Fruit fly (Drosophila melanogaster) whole organism, embryonic: Measurements from ENCODE around the gene CG31176.
A peak's percentile ranks its signal among the peaks of the same experiment; 100 is the strongest.

ENCODE experiments used
- Atf-2 ChIP-seq: fragments of 200-800 bp; sonication (Bioruptor generic); optimal IDR thresholded peaks from 2 replicates; lab custom pipeline; 2016; ENCODE audit warnings: missing biosample characterization, missing genetic modification characterization
- C15 ChIP-seq: fragments of 200-800 bp; sonication (Bioruptor generic); IDR thresholded peaks from 3 replicates; pipeline ENCODE4 v1.3.6; 2022; ENCODE audit warnings: missing biosample characterization, missing genetic modification characterization
- CG10209 ChIP-seq: fragments of 200-800 bp; sonication (Bioruptor generic); optimal IDR thresholded peaks from 3 replicates; lab custom pipeline; 2017; ENCODE audit warnings: missing biosample characterization, mild to moderate bottlenecking, missing genetic modification characterization, missing genetic modification reagents
- CG10543 ChIP-seq: fragments of 200-800 bp; sonication (Bioruptor generic); optimal IDR thresholded peaks from 3 replicates; lab custom pipeline; 2017; ENCODE audit warnings: missing biosample characterization, mild to moderate bottlenecking, missing genetic modification characterization, moderate library complexity
- CG11456 ChIP-seq: fragments of 200-800 bp; sonication (Bioruptor generic); IDR thresholded peaks from 3 replicates; pipeline ENCODE4 v1.3.6; 2022; ENCODE audit warnings: missing biosample characterization, missing genetic modification characterization
- CG12155 ChIP-seq: fragments of 200-800 bp; sonication (Bioruptor generic); optimal IDR thresholded peaks from 3 replicates; lab custom pipeline; 2016; ENCODE audit warnings: missing biosample characterization, missing genetic modification characterization
- CG12219 ChIP-seq: fragments of 200-800 bp; sonication (Bioruptor generic); optimal IDR thresholded peaks from 3 replicates; lab custom pipeline; 2018; ENCODE audit warnings: missing biosample characterization, mild to moderate bottlenecking, missing genetic modification characterization
- CG13775 ChIP-seq: fragments of 200-800 bp; sonication (Bioruptor generic); optimal IDR thresholded peaks from 3 replicates; lab custom pipeline; 2017; ENCODE audit warnings: missing biosample characterization, mild to moderate bottlenecking, missing genetic modification characterization
- CG15073 ChIP-seq: fragments of 200-800 bp; sonication (Bioruptor generic); optimal IDR thresholded peaks from 2 replicates; lab custom pipeline; 2016; ENCODE audit warnings: missing biosample characterization, missing genetic modification characterization
- CG15514 ChIP-seq: fragments of 200-800 bp; sonication (Bioruptor generic); optimal IDR thresholded peaks from 3 replicates; lab custom pipeline; 2017; ENCODE audit warnings: missing biosample characterization, missing genetic modification characterization, mild to moderate bottlenecking, moderate library complexity, missing genetic modification reagents
- CG17612 ChIP-seq: fragments of 200-800 bp; sonication (Bioruptor generic); IDR thresholded peaks from 2 replicates; pipeline ENCODE4 v1.3.6; 2022; ENCODE audit warnings: missing biosample characterization, missing genetic modification characterization
- CG17912 ChIP-seq: fragments of 200-800 bp; sonication (Bioruptor generic); optimal IDR thresholded peaks from 2 replicates; lab custom pipeline; 2018; ENCODE audit warnings: missing biosample characterization, mild to moderate bottlenecking, missing genetic modification characterization
- CG18476 ChIP-seq: fragments of 200-800 bp; sonication (Bioruptor generic); optimal IDR thresholded peaks from 2 replicates; lab custom pipeline; 2016; ENCODE audit warnings: missing biosample characterization, mild to moderate bottlenecking, missing genetic modification characterization
- CG31365 ChIP-seq: fragments of 200-800 bp; sonication (Bioruptor generic); optimal IDR thresholded peaks from 2 replicates; lab custom pipeline; 2018; ENCODE audit warnings: missing biosample characterization, mild to moderate bottlenecking, missing genetic modification characterization
- CG3281 ChIP-seq: fragments of 200-800 bp; sonication (Bioruptor generic); optimal IDR thresholded peaks from 3 replicates; lab custom pipeline; 2017; ENCODE audit warnings: missing biosample characterization, mild to moderate bottlenecking, missing genetic modification characterization
- CG33557 ChIP-seq: fragments of 200-800 bp; sonication (Bioruptor generic); optimal IDR thresholded peaks from 2 replicates; lab custom pipeline; 2019; ENCODE audit warnings: missing biosample characterization, mild to moderate bottlenecking, missing genetic modification characterization, moderate library complexity
- CG34376 ChIP-seq: fragments of 200-800 bp; sonication (Bioruptor generic); optimal IDR thresholded peaks from 2 replicates; lab custom pipeline; 2018; ENCODE audit warnings: missing biosample characterization, mild to moderate bottlenecking, missing genetic modification characterization
- CG3847 ChIP-seq: fragments of 200-800 bp; sonication (Bioruptor generic); IDR thresholded peaks from 2 replicates; pipeline ENCODE4 v1.3.6; 2022; ENCODE audit warnings: missing biosample characterization, missing genetic modification characterization
- CG9437 ChIP-seq: fragments of 200-800 bp; sonication (Bioruptor generic); optimal IDR thresholded peaks from 2 replicates; lab custom pipeline; 2018; ENCODE audit warnings: missing biosample characterization, mild to moderate bottlenecking, missing genetic modification characterization
- CrebB ChIP-seq: fragments of 200-800 bp; sonication (Bioruptor generic); optimal IDR thresholded peaks from 3 replicates; lab custom pipeline; 2018; ENCODE audit warnings: missing biosample characterization, mild to moderate bottlenecking, missing genetic modification characterization
- Doc2 ChIP-seq: fragments of 200-800 bp; sonication (Bioruptor generic); IDR thresholded peaks from 2 replicates; pipeline ENCODE4 v1.3.6; 2022; ENCODE audit warnings: missing biosample characterization, missing genetic modification characterization
- Dref ChIP-seq: fragments of 200-800 bp; sonication (Bioruptor generic); IDR thresholded peaks from 2 replicates; pipeline ENCODE4 v1.3.6; 2022; ENCODE audit warnings: missing biosample characterization, missing genetic modification characterization
- Ets97D ChIP-seq: fragments of 200-800 bp; sonication (Bioruptor generic); optimal IDR thresholded peaks from 3 replicates; lab custom pipeline; 2016; ENCODE audit warnings: missing biosample characterization, missing genetic modification characterization
- Hey ChIP-seq: fragments of 200-800 bp; sonication (Bioruptor generic); optimal IDR thresholded peaks from 3 replicates; lab custom pipeline; 2018; ENCODE audit warnings: missing biosample characterization, mild to moderate bottlenecking, missing genetic modification characterization
- Med ChIP-seq: fragments of 200-800 bp; sonication (Bioruptor generic); peaks from one replicate; lab custom pipeline; 2016; ENCODE audit warnings: missing biosample characterization, missing genetic modification characterization, mild to moderate bottlenecking, inconsistent platforms, moderate library complexity
- Pdp1 ChIP-seq, 2 experiments: fragments of 200-800 bp; sonication (Bioruptor generic); optimal IDR thresholded peaks; 3 replicates each; lab custom pipeline; 2016; ENCODE audit warnings: missing biosample characterization in 2 of 2, missing genetic modification characterization in 2 of 2, mild to moderate bottlenecking in 1 of 2, moderate library complexity in 1 of 2
- Tbp ChIP-seq: fragments of >200 bp; optimal IDR thresholded peaks from 2 replicates; lab custom pipeline; 2018; ENCODE audit warnings: missing biosample characterization, missing genetic modification characterization
- amos ChIP-seq: fragments of 200-800 bp; sonication (Bioruptor generic); IDR thresholded peaks from 2 replicates; pipeline ENCODE4 v1.3.6; 2022; ENCODE audit warnings: missing biosample characterization, missing genetic modification characterization; ENCODE audit not compliant: partially characterized antibody
- bab2 ChIP-seq: fragments of 200-800 bp; sonication (Bioruptor generic); optimal IDR thresholded peaks from 2 replicates; lab custom pipeline; 2016; ENCODE audit warnings: missing biosample characterization, missing genetic modification characterization
- cg ChIP-seq: fragments of 200-800 bp; sonication (Bioruptor generic); optimal IDR thresholded peaks from 3 replicates; lab custom pipeline; 2019; ENCODE audit warnings: missing biosample characterization, mild to moderate bottlenecking, missing genetic modification characterization, moderate library complexity
- chinmo ChIP-seq: fragments of 200-800 bp; sonication (Bioruptor generic); IDR thresholded peaks from 4 replicates; pipeline ENCODE4 v1.3.6; 2022; ENCODE audit warnings: missing biosample characterization, missing genetic modification characterization; ENCODE audit not compliant: partially characterized antibody
- ci ChIP-seq: fragments of 200-800 bp; sonication (Bioruptor generic); IDR thresholded peaks from 3 replicates; pipeline ENCODE4 v1.3.6; 2022; ENCODE audit warnings: missing biosample characterization, missing genetic modification characterization
- exex ChIP-seq: fragments of 200-800 bp; sonication (Bioruptor generic); optimal IDR thresholded peaks from 4 replicates; lab custom pipeline; 2018; ENCODE audit warnings: missing biosample characterization, mild to moderate bottlenecking, missing genetic modification characterization, moderate library complexity
- grn ChIP-seq: fragments of 200-800 bp; sonication (Bioruptor generic); optimal IDR thresholded peaks from 3 replicates; lab custom pipeline; 2017; ENCODE audit warnings: missing biosample characterization, missing genetic modification characterization
- gsb ChIP-seq: fragments of 200-800 bp; sonication (Bioruptor generic); IDR thresholded peaks from 2 replicates; pipeline ENCODE4 v1.3.6; 2022; ENCODE audit warnings: missing biosample characterization, missing genetic modification characterization
- ind ChIP-seq: fragments of 200-800 bp; sonication (Bioruptor generic); optimal IDR thresholded peaks from 3 replicates; lab custom pipeline; 2016; ENCODE audit warnings: missing biosample characterization, missing genetic modification characterization
- kay ChIP-seq: fragments of 200-800 bp; sonication (Bioruptor generic); optimal IDR thresholded peaks from 2 replicates; lab custom pipeline; 2016; ENCODE audit warnings: missing biosample characterization, missing genetic modification characterization
- lab ChIP-seq: fragments of 200-800 bp; sonication (Bioruptor generic); optimal IDR thresholded peaks from 3 replicates; lab custom pipeline; 2017; ENCODE audit warnings: missing biosample characterization, missing genetic modification characterization, mild to moderate bottlenecking, moderate library complexity, missing genetic modification reagents
- lola ChIP-seq, 3 experiments: fragments of >200 bp in 2 of 3; fragments of 200-800 bp in 1 of 3; sonication (Bioruptor generic) in 1 of 3; optimal IDR thresholded peaks; 2 replicates each; lab custom pipeline; 2017 to 2019; ENCODE audit warnings: missing biosample characterization in 3 of 3, missing genetic modification characterization in 3 of 3, mild to moderate bottlenecking in 1 of 3, moderate library complexity in 1 of 3
- mirr ChIP-seq: fragments of 200-800 bp; sonication (Bioruptor generic); optimal IDR thresholded peaks from 3 replicates; lab custom pipeline; 2018; ENCODE audit warnings: missing biosample characterization, mild to moderate bottlenecking, missing genetic modification characterization
- odd ChIP-seq: fragments of 200-800 bp; sonication (Bioruptor generic); optimal IDR thresholded peaks from 2 replicates; lab custom pipeline; 2017; ENCODE audit warnings: missing biosample characterization, mild to moderate bottlenecking, missing genetic modification characterization
- otp ChIP-seq: fragments of 200-800 bp; sonication (Bioruptor generic); IDR thresholded peaks from 3 replicates; pipeline ENCODE4, ENCODE4 v1.3.6; 2022; ENCODE audit warnings: missing biosample characterization, missing genetic modification characterization
- phol ChIP-seq: fragments of 200-800 bp; sonication (Bioruptor generic); optimal IDR thresholded peaks from 3 replicates; lab custom pipeline; 2018; ENCODE audit warnings: missing biosample characterization, mild to moderate bottlenecking, missing genetic modification characterization, moderate library complexity
- salm ChIP-seq: fragments of 200-800 bp; sonication (Bioruptor generic); optimal IDR thresholded peaks from 2 replicates; lab custom pipeline; 2018; ENCODE audit warnings: missing biosample characterization, mild to moderate bottlenecking, missing genetic modification characterization
- sug ChIP-seq: fragments of 200-800 bp; optimal IDR thresholded peaks from 2 replicates; lab custom pipeline; 2019; ENCODE audit warnings: missing biosample characterization, mild to moderate bottlenecking, missing genetic modification characterization, moderate library complexity
- twi ChIP-seq: fragments of 200-800 bp; optimal IDR thresholded peaks from 2 replicates; lab custom pipeline; 2019; ENCODE audit warnings: missing biosample characterization, mild to moderate bottlenecking, missing genetic modification characterization, moderate library complexity
- unc-4 ChIP-seq: fragments of 200-800 bp; sonication (Bioruptor generic); IDR thresholded peaks from 2 replicates; pipeline ENCODE4 v1.3.6; 2022; ENCODE audit warnings: missing biosample characterization, missing genetic modification characterization; ENCODE audit not compliant: partially characterized antibody
- wek ChIP-seq: fragments of 200-800 bp; sonication (Bioruptor generic); optimal IDR thresholded peaks from 3 replicates; lab custom pipeline; 2018; ENCODE audit warnings: missing biosample characterization, mild to moderate bottlenecking, missing genetic modification characterization, moderate library complexity
- z ChIP-seq: fragments of 200-800 bp; sonication (Bioruptor generic); IDR thresholded peaks from 3 replicates; pipeline ENCODE4 v1.3.6; 2022; ENCODE audit warnings: missing biosample characterization, missing genetic modification characterization

Gene CG31176

dm6 chr3R:21740766-21741350 lies 21.4 kb upstream of the CG31176 start (continued):
- no peak for TF ChIP-seq CG10209
- TF ChIP-seq Med (GFP tag; lab: Kevin White, UChicago): no peak
- peak in 1 of 2 experiments; percentile 90 for TF ChIP-seq Pdp1 (GFP tag; optimal IDR thresholded peaks at IDR 0.05; lab: Kevin White, UChicago)
- TF ChIP-seq CG10543 (GFP tag; lab: Kevin White, UChicago): peak; percentile 57
- no peak for TF ChIP-seq CG12155 (GFP tag; lab: Kevin White, UChicago)
- TF ChIP-seq CG11456: no peak
- no peak for TF ChIP-seq z (GFP tag; lab: Robert Waterston, UW)
- TF ChIP-seq CG17912 (GFP tag; lab: Kevin White, UChicago): no peak
- TF ChIP-seq chinmo: 0 out of 4 replicates have a peak, but pooled peaks have one; percentile 27
- peak; percentile 80 for TF ChIP-seq wek (GFP tag; lab: Kevin White, UChicago)
- TF ChIP-seq gsb (GFP tag; lab: Robert Waterston, UW): no peak
- TF ChIP-seq exex (tag; lab: Kevin White, UChicago): peak; percentile 83
- peak; percentile 64 for TF ChIP-seq grn
- TF ChIP-seq CrebB (tag; lab: Kevin White, UChicago): no peak
- TF ChIP-seq CG31365 (tag; lab: Kevin White, UChicago): no peak
- TF ChIP-seq ci (GFP tag; lab: Robert Waterston, UW): no peak
- no peak for TF ChIP-seq Hey (tag; lab: Kevin White, UChicago)
- no peak for TF ChIP-seq cg
- TF ChIP-seq Doc2: no peak
- no peak for TF ChIP-seq bab2 (GFP tag; lab: Kevin White, UChicago)
- no peak for TF ChIP-seq salm (tag; lab: Kevin White, UChicago)
- TF ChIP-seq phol (tag; lab: Kevin White, UChicago): no peak
- peak; percentile 16 for TF ChIP-seq kay
- TF ChIP-seq twi: peak; percentile 60
- no peak for TF ChIP-seq CG18476
- no peak for TF ChIP-seq ind (GFP tag; lab: Kevin White, UChicago)
- TF ChIP-seq C15 (GFP tag; lab: Robert Waterston, UW): no peak
- no peak for TF ChIP-seq odd (GFP tag; lab: Kevin White, UChicago)
- TF ChIP-seq CG9437: no peak
- TF ChIP-seq sug (tag; lab: Kevin White, UChicago): peak; percentile 75
- TF ChIP-seq mirr: peak; percentile 39
- no peak for TF ChIP-seq Tbp (GFP tag; lab: Kevin White, UChicago)
- TF ChIP-seq Ets97D (GFP tag; lab: Kevin White, UChicago): no peak
- peak; percentile 25 for TF ChIP-seq lab (GFP tag; lab: Kevin White, UChicago)
- no peak for TF ChIP-seq CG3281 (GFP tag; lab: Kevin White, UChicago)
- TF ChIP-seq CG3847 (GFP tag; lab: Robert Waterston, UW): no peak
- no peak for TF ChIP-seq lola (GFP tag; optimal IDR thresholded peaks at IDR 0.05; lab: Kevin White, UChicago)
- TF ChIP-seq CG13775 (GFP tag; lab: Kevin White, UChicago): no peak
- no peak for TF ChIP-seq Atf-2 (GFP tag; lab: Kevin White, UChicago)

dm6 chr3R:21739750-21740319 lies 20.4 kb upstream of the CG31176 start, which contains the start of gene CG5849:
TSS of gene CG5849 (plus strand) at chr3R:21740105.
- TF ChIP-seq CG34376 (GFP tag; lab: Kevin White, UChicago) (peak; percentile 45), CG12219 (GFP tag; lab: Kevin White, UChicago) (no peak), CG15514 (GFP tag; lab: Kevin White, UChicago) (no peak), grn (peak; percentile 67), otp (GFP tag; lab: Robert Waterston, UW) (no peak), unc-4 (GFP tag; lab: Robert Waterston, UW) (no peak), amos (GFP tag; lab: Robert Waterston, UW) (peak; percentile 33; the same call in 1 of the 2 replicates), z (GFP tag; lab: Robert Waterston, UW) (peak; percentile 92), exex (tag; lab: Kevin White, UChicago) (peak; percentile 26), Dref (GFP tag; lab: Robert Waterston, UW) (no peak), CG33557 (no peak), cg (peak; percentile 10), CG17612 (GFP tag; lab: Robert Waterston, UW) (0 out of 2 replicates have a peak, but pooled peaks have one; percentile 24), Pdp1 (GFP tag; optimal IDR thresholded peaks at IDR 0.05; lab: Kevin White, UChicago) (peak in 1 of 2 experiments; percentile 68), CG15073 (GFP tag; lab: Kevin White, UChicago) (peak; percentile 4)
